Fruit fly (Drosophila melanogaster) whole organism, embryonic: ENCODE results near the gene disco.
A peak's percentile ranks its signal among the peaks of the same experiment; 100 is the strongest.

Experiments used
- ATbp ChIP-seq: fragments of 200-800 bp; sonication (Bioruptor generic); optimal IDR thresholded peaks from 2 replicates; lab custom pipeline; 2017; ENCODE audit warnings: missing biosample characterization, mild to moderate bottlenecking, missing genetic modification characterization, missing genetic modification reagents
- Adf1 ChIP-seq: fragments of 200-800 bp; sonication (Bioruptor generic); IDR thresholded peaks from 2 replicates; pipeline ENCODE4 v1.3.6; 2022; ENCODE audit warnings: missing biosample characterization, missing genetic modification characterization
- BEAF-32 ChIP-seq: fragments of 200-800 bp; sonication (Bioruptor generic); optimal IDR thresholded peaks from 3 replicates; lab custom pipeline; 2017; ENCODE audit warnings: missing biosample characterization, missing genetic modification characterization, mild to moderate bottlenecking, moderate library complexity, missing genetic modification reagents
- Bteb2 ChIP-seq: fragments of 200-800 bp; sonication (Bioruptor generic); optimal IDR thresholded peaks from 2 replicates; lab custom pipeline; 2016; ENCODE audit warnings: missing biosample characterization, missing genetic modification characterization
- CG10147 ChIP-seq: fragments of 200-800 bp; sonication (Bioruptor generic); optimal IDR thresholded peaks from 2 replicates; lab custom pipeline; 2019; ENCODE audit warnings: missing biosample characterization, mild to moderate bottlenecking, missing genetic modification characterization, moderate library complexity
- CG10274 ChIP-seq: fragments of 200-800 bp; sonication (Bioruptor generic); optimal IDR thresholded peaks from 3 replicates; lab custom pipeline; 2017; ENCODE audit warnings: missing biosample characterization, mild to moderate bottlenecking, missing genetic modification characterization
- CG10321 ChIP-seq: fragments of 200-800 bp; sonication (Bioruptor generic); IDR thresholded peaks from 2 replicates; pipeline ENCODE4 v1.3.6; 2022; ENCODE audit warnings: missing biosample characterization, missing genetic modification characterization
- CG13424 ChIP-seq: fragments of 200-800 bp; sonication (Bioruptor generic); optimal IDR thresholded peaks from 2 replicates; lab custom pipeline; 2019; ENCODE audit warnings: missing biosample characterization, mild to moderate bottlenecking, missing genetic modification characterization, moderate library complexity
- CG13775 ChIP-seq: fragments of 200-800 bp; sonication (Bioruptor generic); optimal IDR thresholded peaks from 3 replicates; lab custom pipeline; 2017; ENCODE audit warnings: missing biosample characterization, mild to moderate bottlenecking, missing genetic modification characterization
- CG13894 ChIP-seq: fragments of 200-800 bp; sonication (Bioruptor generic); optimal IDR thresholded peaks from 3 replicates; lab custom pipeline; 2018; ENCODE audit warnings: missing biosample characterization, mild to moderate bottlenecking, missing genetic modification characterization, moderate library complexity
- CG14860 ChIP-seq: fragments of 200-800 bp; sonication (Bioruptor generic); IDR thresholded peaks from 3 replicates; pipeline ENCODE4 v1.3.6; 2022; ENCODE audit warnings: missing biosample characterization, missing genetic modification characterization; ENCODE audit not compliant: partially characterized antibody
- CG14965 ChIP-seq: fragments of 200-800 bp; sonication (Bioruptor generic); optimal IDR thresholded peaks from 2 replicates; lab custom pipeline; 2016; ENCODE audit warnings: missing biosample characterization, missing genetic modification characterization, borderline replicate concordance
- CG15479 ChIP-seq: fragments of 200-800 bp; sonication (Bioruptor generic); optimal IDR thresholded peaks from 3 replicates; lab custom pipeline; 2019; ENCODE audit warnings: missing biosample characterization, mild to moderate bottlenecking, missing genetic modification characterization, moderate library complexity
- CG1603 ChIP-seq: fragments of 200-800 bp; sonication (Bioruptor generic); optimal IDR thresholded peaks from 2 replicates; lab custom pipeline; 2019; ENCODE audit warnings: missing biosample characterization, mild to moderate bottlenecking, missing genetic modification characterization, moderate library complexity
- CG2712 ChIP-seq: fragments of 200-800 bp; optimal IDR thresholded peaks from 3 replicates; lab custom pipeline; 2019; ENCODE audit warnings: missing biosample characterization, mild to moderate bottlenecking, missing genetic modification characterization, moderate library complexity
- CG32767 ChIP-seq: fragments of 200-800 bp; sonication (Bioruptor generic); IDR thresholded peaks from 2 replicates; pipeline ENCODE4 v1.3.6; 2022; ENCODE audit warnings: missing biosample characterization, missing genetic modification characterization
- CG3407 ChIP-seq: fragments of 200-800 bp; sonication (Bioruptor generic); optimal IDR thresholded peaks from 2 replicates; lab custom pipeline; 2018; ENCODE audit warnings: missing biosample characterization, mild to moderate bottlenecking, missing genetic modification characterization
- CG42726 ChIP-seq: fragments of 200-800 bp; sonication (Bioruptor generic); IDR thresholded peaks from 2 replicates; pipeline ENCODE4 v1.3.6; 2022; ENCODE audit warnings: missing biosample characterization, missing genetic modification characterization; ENCODE audit not compliant: partially characterized antibody
- CG6791 ChIP-seq: fragments of 200-800 bp; sonication (Bioruptor generic); IDR thresholded peaks from 3 replicates; pipeline ENCODE4 v1.3.6; 2022; ENCODE audit warnings: missing biosample characterization, missing genetic modification characterization; ENCODE audit not compliant: partially characterized antibody
- CG7372 ChIP-seq: fragments of 200-800 bp; sonication (Bioruptor generic); IDR thresholded peaks from 2 replicates; pipeline ENCODE4 v1.3.6; 2022; ENCODE audit warnings: missing biosample characterization, missing genetic modification characterization
- CkIIα-i1 ChIP-seq: fragments of 200-800 bp; sonication (Bioruptor generic); IDR thresholded peaks from 2 replicates; pipeline ENCODE4 v1.3.6; 2022; ENCODE audit warnings: missing biosample characterization, missing genetic modification characterization
- D19A ChIP-seq: fragments of 200-800 bp; optimal IDR thresholded peaks from 3 replicates; lab custom pipeline; 2019; ENCODE audit warnings: missing biosample characterization, mild to moderate bottlenecking, missing genetic modification characterization, moderate library complexity
- Dbx ChIP-seq: fragments of 200-800 bp; sonication (Bioruptor generic); IDR thresholded peaks from 3 replicates; pipeline ENCODE4 v1.3.6; 2022; ENCODE audit warnings: missing biosample characterization, missing genetic modification characterization
- Dek ChIP-seq: fragments of 200-800 bp; sonication (Bioruptor generic); optimal IDR thresholded peaks from 3 replicates; lab custom pipeline; 2019; ENCODE audit warnings: missing biosample characterization, mild to moderate bottlenecking, missing genetic modification characterization, moderate library complexity
- Dll ChIP-seq: fragments of 200-800 bp; sonication (Bioruptor generic); IDR thresholded peaks from 4 replicates; pipeline ENCODE4 v1.3.6; 2022; ENCODE audit warnings: missing biosample characterization, missing genetic modification characterization; ENCODE audit not compliant: partially characterized antibody
- Ets65A ChIP-seq: fragments of 200-800 bp; sonication (Bioruptor generic); peaks from one replicate; lab custom pipeline; 2016; ENCODE audit warnings: missing biosample characterization, missing genetic modification characterization
- Fer2 ChIP-seq: fragments of 200-800 bp; sonication (Bioruptor generic); optimal IDR thresholded peaks from 2 replicates; lab custom pipeline; 2018; ENCODE audit warnings: missing biosample characterization, mild to moderate bottlenecking, missing genetic modification characterization, moderate library complexity
- H2.0 ChIP-seq: fragments of 200-800 bp; sonication (Bioruptor generic); IDR thresholded peaks from 2 replicates; pipeline ENCODE4 v1.3.6; 2022; ENCODE audit warnings: missing biosample characterization, missing genetic modification characterization
- HLH3B ChIP-seq: fragments of 200-800 bp; sonication (Bioruptor generic); IDR thresholded peaks from 2 replicates; pipeline ENCODE4 v1.3.6; 2022; ENCODE audit warnings: missing biosample characterization, missing genetic modification characterization
- Hr3 ChIP-seq: fragments of 200-800 bp; sonication (Bioruptor generic); optimal IDR thresholded peaks from 3 replicates; lab custom pipeline; 2016; ENCODE audit warnings: missing biosample characterization, missing genetic modification characterization
- Max ChIP-seq: fragments of 200-800 bp; sonication (Bioruptor generic); optimal IDR thresholded peaks from 2 replicates; lab custom pipeline; 2016; ENCODE audit warnings: missing biosample characterization, mild to moderate bottlenecking, missing genetic modification characterization
- Nf-YC ChIP-seq: fragments of 200-800 bp; optimal IDR thresholded peaks from 3 replicates; lab custom pipeline; 2019; ENCODE audit warnings: missing biosample characterization, mild to moderate bottlenecking, missing genetic modification characterization, moderate library complexity
- Scr ChIP-seq: fragments of 200-800 bp; sonication (Bioruptor generic); IDR thresholded peaks from 2 replicates; pipeline ENCODE4 v1.3.6; 2022; ENCODE audit warnings: missing biosample characterization, missing genetic modification characterization; ENCODE audit not compliant: partially characterized antibody
- Trl ChIP-seq, 3 experiments: fragments of >200 bp in 2 of 3; fragments of 200-800 bp in 1 of 3; sonication (Bioruptor generic) in 1 of 3; optimal IDR thresholded peaks; 2 replicates in 1 of 3; 3 replicates in 2 of 3; lab custom pipeline; 2016 to 2017; ENCODE audit warnings: missing biosample characterization in 1 of 3, missing genetic modification characterization in 1 of 3
- bigmax ChIP-seq: fragments of 200-800 bp; sonication (Bioruptor generic); optimal IDR thresholded peaks from 2 replicates; lab custom pipeline; 2018; ENCODE audit warnings: missing biosample characterization, mild to moderate bottlenecking, missing genetic modification characterization
- btn ChIP-seq: fragments of 200-800 bp; sonication (Bioruptor generic); optimal IDR thresholded peaks from 2 replicates; lab custom pipeline; 2016; ENCODE audit warnings: missing biosample characterization, missing genetic modification characterization
- cato ChIP-seq: fragments of 200-800 bp; sonication (Bioruptor generic); optimal IDR thresholded peaks from 2 replicates; lab custom pipeline; 2016; ENCODE audit warnings: missing biosample characterization, missing genetic modification characterization, borderline replicate concordance
- chinmo ChIP-seq: fragments of 200-800 bp; sonication (Bioruptor generic); IDR thresholded peaks from 4 replicates; pipeline ENCODE4 v1.3.6; 2022; ENCODE audit warnings: missing biosample characterization, missing genetic modification characterization; ENCODE audit not compliant: partially characterized antibody
- crp ChIP-seq, 2 experiments: fragments of 200-800 bp; sonication (Bioruptor generic); optimal IDR thresholded peaks; 2 replicates in 1 of 2; 3 replicates in 1 of 2; lab custom pipeline; 2017; ENCODE audit warnings: missing biosample characterization in 2 of 2, missing genetic modification characterization in 2 of 2, mild to moderate bottlenecking in 1 of 2, moderate library complexity in 1 of 2
- ewg ChIP-seq: fragments of 200-800 bp; sonication (Bioruptor generic); optimal IDR thresholded peaks from 3 replicates; lab custom pipeline; 2017; ENCODE audit warnings: mild to moderate bottlenecking, missing biosample characterization, missing genetic modification reagents, missing genetic modification characterization
- gce ChIP-seq: fragments of 200-800 bp; sonication (Bioruptor generic); IDR thresholded peaks from 3 replicates; pipeline ENCODE4 v1.3.6; 2022; ENCODE audit warnings: missing biosample characterization, missing genetic modification characterization
- gfzf ChIP-seq: fragments of 200-800 bp; sonication (Bioruptor generic); optimal IDR thresholded peaks from 2 replicates; lab custom pipeline; 2016; ENCODE audit warnings: missing biosample characterization, mild to moderate bottlenecking, missing genetic modification characterization, moderate library complexity
- ind ChIP-seq: fragments of 200-800 bp; sonication (Bioruptor generic); optimal IDR thresholded peaks from 3 replicates; lab custom pipeline; 2016; ENCODE audit warnings: missing biosample characterization, missing genetic modification characterization
- lilli ChIP-seq: fragments of 200-800 bp; sonication (Bioruptor generic); optimal IDR thresholded peaks from 3 replicates; lab custom pipeline; 2016; ENCODE audit warnings: missing biosample characterization, missing genetic modification characterization
- nerfin-1 ChIP-seq: fragments of 200-800 bp; sonication (Bioruptor generic); optimal IDR thresholded peaks from 3 replicates; lab custom pipeline; 2019; ENCODE audit warnings: missing biosample characterization, mild to moderate bottlenecking, missing genetic modification characterization, moderate library complexity
- sisA ChIP-seq: fragments of 200-800 bp; sonication (Bioruptor generic); IDR thresholded peaks from 2 replicates; pipeline ENCODE4 v1.3.6; 2022; ENCODE audit warnings: missing biosample characterization, missing genetic modification characterization
- slou ChIP-seq: fragments of 200-800 bp; sonication (Bioruptor generic); optimal IDR thresholded peaks from 3 replicates; lab custom pipeline; 2016; ENCODE audit warnings: missing biosample characterization, missing genetic modification characterization
- sqz ChIP-seq: fragments of 200-800 bp; sonication (Bioruptor generic); optimal IDR thresholded peaks from 3 replicates; lab custom pipeline; 2018; ENCODE audit warnings: missing biosample characterization, mild to moderate bottlenecking, missing genetic modification characterization
- vvl ChIP-seq: fragments of 200-800 bp; sonication (Bioruptor generic); IDR thresholded peaks from 2 replicates; pipeline ENCODE4 v1.3.6; 2022; ENCODE audit warnings: missing biosample characterization, missing genetic modification characterization
- wek ChIP-seq: fragments of 200-800 bp; sonication (Bioruptor generic); optimal IDR thresholded peaks from 3 replicates; lab custom pipeline; 2018; ENCODE audit warnings: missing biosample characterization, mild to moderate bottlenecking, missing genetic modification characterization, moderate library complexity

The disco gene

dm6 chrX:16217518-16217869 is 944 bp upstream of the disco start:
- TF ChIP-seq Dek: no peak
- no peak for TF ChIP-seq vvl (GFP tag; lab: Robert Waterston, UW)
- peak in 1 of 2 experiments; percentile 60 for TF ChIP-seq Trl (optimal IDR thresholded peaks at IDR 0.05; lab: Kevin White, UChicago)
- no peak for TF ChIP-seq Trl (GFP tag; optimal IDR thresholded peaks at IDR 0.05; lab: Kevin White, UChicago)
- no peak for TF ChIP-seq bigmax (GFP tag; lab: Kevin White, UChicago)
- TF ChIP-seq lilli (GFP tag; lab: Kevin White, UChicago): no peak
- TF ChIP-seq sqz (GFP tag; lab: Kevin White, UChicago): peak; percentile 63
- TF ChIP-seq CG6791 (GFP tag; lab: Robert Waterston, UW): no peak
- no peak for TF ChIP-seq CG14965 (GFP tag; lab: Kevin White, UChicago)
- TF ChIP-seq Scr (GFP tag; lab: Robert Waterston, UW): no peak
- no peak for TF ChIP-seq CG32767
- TF ChIP-seq Max: no peak
- no peak for TF ChIP-seq nerfin-1 (tag; lab: Kevin White, UChicago)
- no peak for TF ChIP-seq Fer2 (tag; lab: Kevin White, UChicago)
- TF ChIP-seq ATbp (GFP tag; lab: Kevin White, UChicago): no peak
- TF ChIP-seq btn (GFP tag; lab: Kevin White, UChicago): no peak
- TF ChIP-seq Ets65A: no peak
- TF ChIP-seq CG42726 (GFP tag; lab: Robert Waterston, UW): no peak
- no peak for TF ChIP-seq CG3407 (GFP tag; lab: Kevin White, UChicago)
- no peak for TF ChIP-seq slou (GFP tag; lab: Kevin White, UChicago)
- no peak for TF ChIP-seq Bteb2 (GFP tag; lab: Kevin White, UChicago)
- no peak for TF ChIP-seq gce (GFP tag; lab: Robert Waterston, UW)
- no peak for TF ChIP-seq BEAF-32 (GFP tag; lab: Kevin White, UChicago)
- TF ChIP-seq wek: no peak
- no peak for TF ChIP-seq CG10147
- peak; percentile 87 for TF ChIP-seq CG10321 (GFP tag; lab: Robert Waterston, UW)
- no peak for TF ChIP-seq CG7372 (GFP tag; lab: Robert Waterston, UW)
- TF ChIP-seq ind (GFP tag; lab: Kevin White, UChicago): no peak
- no peak for TF ChIP-seq gfzf (GFP tag; lab: Kevin White, UChicago)
- TF ChIP-seq Nf-YC (tag; lab: Kevin White, UChicago): peak; percentile 92
- TF ChIP-seq chinmo (GFP tag; lab: Robert Waterston, UW): peak; percentile 72; the same call in 1 of the 4 replicates
- no peak for TF ChIP-seq CG13424 (tag; lab: Kevin White, UChicago)
- TF ChIP-seq CkIIα-i1: no peak
- no peak for TF ChIP-seq D19A
- TF ChIP-seq CG2712 (tag; lab: Kevin White, UChicago): no peak
- TF ChIP-seq cato (GFP tag; lab: Kevin White, UChicago): no peak
- TF ChIP-seq HLH3B (GFP tag; lab: Robert Waterston, UW): no peak
- TF ChIP-seq CG14860 (GFP tag; lab: Robert Waterston, UW): no peak
- no peak for TF ChIP-seq sisA
- peak; percentile 70 for TF ChIP-seq ewg (GFP tag; lab: Kevin White, UChicago)
- no peak for TF ChIP-seq CG13894 (tag; lab: Kevin White, UChicago)
- no peak for TF ChIP-seq Hr3 (GFP tag; lab: Kevin White, UChicago)
- TF ChIP-seq CG13775: no peak
- TF ChIP-seq crp (GFP tag; optimal IDR thresholded peaks at IDR 0.05; lab: Kevin White, UChicago): no peak
- TF ChIP-seq Dbx (GFP tag; lab: Robert Waterston, UW): no peak
- peak; percentile 53 for TF ChIP-seq Adf1
- no peak for TF ChIP-seq H2.0 (GFP tag; lab: Robert Waterston, UW)
- no peak for TF ChIP-seq Dll (GFP tag; lab: Robert Waterston, UW)
- TF ChIP-seq CG15479: peak; percentile 24
- TF ChIP-seq CG10274 (GFP tag; lab: Kevin White, UChicago): no peak
- no peak for TF ChIP-seq CG1603 (tag; lab: Kevin White, UChicago)
